Fruit fly (Drosophila melanogaster): ENCODE results near the gene CG5946.

The CG5946 gene

dm6 chr3L:11869328-11869727, 47.3 kb upstream of the CG5946 start (continued):
- TF ChIP-seq seq (GFP tag; IDR thresholded peaks at IDR 0.05): no peak
- TF ChIP-seq Drgx (GFP tag; IDR thresholded peaks at IDR 0.05): no peak
- no peak for TF ChIP-seq chinmo (GFP tag; IDR thresholded peaks at IDR 0.05; ENCODE audit: partially characterized antibody)
- no peak for TF ChIP-seq Abd-B (GFP tag; optimal IDR thresholded peaks at IDR 0.05)
- no peak for TF ChIP-seq CG1603 (tag; optimal IDR thresholded peaks at IDR 0.05)
- no peak for TF ChIP-seq CG8089 (GFP tag; optimal IDR thresholded peaks at IDR 0.05)
- TF ChIP-seq cwo (GFP tag; optimal IDR thresholded peaks at IDR 0.05): peak; percentile 16
- peak; percentile 64 for TF ChIP-seq sens (GFP tag)
- TF ChIP-seq peb (GFP tag; IDR thresholded peaks at IDR 0.05): no peak
- TF ChIP-seq Dek (tag; optimal IDR thresholded peaks at IDR 0.05): no peak
- TF ChIP-seq kni (GFP tag; optimal IDR thresholded peaks at IDR 0.05): no peak
- no peak for TF ChIP-seq NK7.1 (GFP tag; optimal IDR thresholded peaks at IDR 0.05)
- TF ChIP-seq gt (GFP tag; IDR thresholded peaks at IDR 0.05): no peak
- peak; percentile 55 for TF ChIP-seq slbo (GFP tag; IDR thresholded peaks at IDR 0.05)
- no peak for TF ChIP-seq Nf-YB (GFP tag; optimal IDR thresholded peaks at IDR 0.05)
- no peak for TF ChIP-seq org-1 (GFP tag; optimal IDR thresholded peaks at IDR 0.05)
- TF ChIP-seq NC2α (GFP tag; optimal IDR thresholded peaks at IDR 0.05): no peak
- TF ChIP-seq trem (tag; optimal IDR thresholded peaks at IDR 0.05): no peak
- no peak for TF ChIP-seq z (GFP tag; IDR thresholded peaks at IDR 0.05)
- no peak for TF ChIP-seq usp (GFP tag; optimal IDR thresholded peaks at IDR 0.05)
- no peak for TF ChIP-seq otp (GFP tag; IDR thresholded peaks at IDR 0.05)
- TF ChIP-seq grau (tag; optimal IDR thresholded peaks at IDR 0.05): peak; percentile 24
- no peak for TF ChIP-seq CG30020 (tag; optimal IDR thresholded peaks at IDR 0.05)
- TF ChIP-seq CG33213 (GFP tag; optimal IDR thresholded peaks at IDR 0.05): no peak
- no peak for TF ChIP-seq NFAT (GFP tag; IDR thresholded peaks at IDR 0.05)
- TF ChIP-seq Tbp (GFP tag; optimal IDR thresholded peaks at IDR 0.05): no peak
- no peak for TF ChIP-seq Gsc (GFP tag; IDR thresholded peaks at IDR 0.05)
- no peak for TF ChIP-seq al (GFP tag; IDR thresholded peaks at IDR 0.05)
- no peak for TF ChIP-seq Adf1 (GFP tag; IDR thresholded peaks at IDR 0.05)
- no peak for TF ChIP-seq CrebB (tag; optimal IDR thresholded peaks at IDR 0.05)
- no peak for TF ChIP-seq CG6765 (GFP tag; optimal IDR thresholded peaks at IDR 0.05)
- TF ChIP-seq CG7839 (tag; optimal IDR thresholded peaks at IDR 0.05): peak; percentile 15
- TF ChIP-seq CG8290 (GFP tag; optimal IDR thresholded peaks at IDR 0.05): no peak
- peak in 1 of 2 experiments; percentile 42 for TF ChIP-seq CG8290 (tag; optimal IDR thresholded peaks at IDR 0.05)
- TF ChIP-seq CG12236 (GFP tag; optimal IDR thresholded peaks at IDR 0.05): no peak
- TF ChIP-seq CG6254 (GFP tag; optimal IDR thresholded peaks at IDR 0.05): no peak
- no peak for TF ChIP-seq CG6272 (GFP tag; IDR thresholded peaks at IDR 0.05)
- no peak for TF ChIP-seq Dp (GFP tag; optimal IDR thresholded peaks at IDR 0.05)
- TF ChIP-seq CG7987 (GFP tag; optimal IDR thresholded peaks at IDR 0.05): no peak
- peak; percentile 13 for TF ChIP-seq scrt (GFP tag; optimal IDR thresholded peaks at IDR 0.05)
- no peak for TF ChIP-seq CG11456 (GFP tag; IDR thresholded peaks at IDR 0.05)
- no peak for TF ChIP-seq CG12071 (GFP tag; optimal IDR thresholded peaks at IDR 0.05)
- TF ChIP-seq cad (GFP tag; optimal IDR thresholded peaks at IDR 0.05): no peak
- TF ChIP-seq cg (GFP tag; optimal IDR thresholded peaks at IDR 0.05): no peak
- no peak for TF ChIP-seq tup (GFP tag; optimal IDR thresholded peaks at IDR 0.05)
- TF ChIP-seq CG1529 (GFP tag; optimal IDR thresholded peaks at IDR 0.05): no peak
- TF ChIP-seq eve (GFP tag; optimal IDR thresholded peaks at IDR 0.05): no peak
- no peak for TF ChIP-seq croc (GFP tag; conservative IDR thresholded peaks at IDR 0.05)
- TF ChIP-seq ara (GFP tag; IDR thresholded peaks at IDR 0.05): no peak
- TF ChIP-seq dmrt99B (tag; optimal IDR thresholded peaks at IDR 0.05): peak; percentile 11
- no peak for TF ChIP-seq ato (GFP tag; IDR thresholded peaks at IDR 0.05; ENCODE audit: partially characterized antibody)
- TF ChIP-seq lola (GFP tag; optimal IDR thresholded peaks at IDR 0.05): no peak
- TF ChIP-seq CG2116 (GFP tag; optimal IDR thresholded peaks at IDR 0.05): no peak

All from whole organism, embryonic.